Worm (Caenorhabditis elegans) whole organism, L2 larva: ENCODE results near the gene C39E9.12.
A peak's percentile ranks its signal among the peaks of the same experiment; 100 is the strongest.

Experiments
- F13H6.1 ChIP-seq: sonication (generic microtip); optimal IDR thresholded peaks from 2 replicates; lab custom pipeline; 2016; ENCODE audit warnings: missing genetic modification characterization, missing compliant biosample characterization
- Y55F3AM.14 ChIP-seq: fragments of 200-800 bp; sonication (Bioruptor generic); optimal IDR thresholded peaks from 2 replicates; lab custom pipeline; 2018; ENCODE audit warnings: mild to moderate bottlenecking, missing genetic modification characterization, missing compliant biosample characterization
- ZK546.5 ChIP-seq: sonication (generic microtip); optimal IDR thresholded peaks from 2 replicates; lab custom pipeline; 2017; ENCODE audit warnings: missing biosample characterization, missing genetic modification characterization
- crh-2 ChIP-seq: sonication (generic microtip); optimal IDR thresholded peaks from 2 replicates; lab custom pipeline; 2017; ENCODE audit warnings: missing biosample characterization, missing genetic modification characterization
- dmd-4 ChIP-seq: sonication (generic microtip); optimal IDR thresholded peaks from 2 replicates; lab custom pipeline; 2017; ENCODE audit warnings: missing biosample characterization, missing genetic modification characterization
- elt-3 ChIP-seq: sonication (generic microtip); optimal IDR thresholded peaks from 2 replicates; lab custom pipeline; 2017; ENCODE audit warnings: missing biosample characterization, missing genetic modification characterization
- fos-1 ChIP-seq: fragments of 150-350 bp; optimal IDR thresholded peaks from 2 replicates; lab custom pipeline; 2014; ENCODE audit warnings: missing biosample characterization, missing genetic modification characterization
- lin-11 ChIP-seq: fragments of 150-350 bp; sonication (generic microtip); optimal IDR thresholded peaks from 2 replicates; lab custom pipeline; 2014; ENCODE audit warnings: missing biosample characterization, missing genetic modification characterization, inconsistent platforms, mixed read lengths
- lsy-2 ChIP-seq, 2 experiments: fragments of 150-350 bp in 1 of 2; sonication (generic microtip) in 1 of 2; optimal IDR thresholded peaks; 2 replicates each; lab custom pipeline; 2014 to 2017; ENCODE audit warnings: missing biosample characterization in 2 of 2, missing genetic modification characterization in 2 of 2
- mab-5 ChIP-seq: fragments of 150-350 bp; optimal IDR thresholded peaks from 2 replicates; lab custom pipeline; 2014; ENCODE audit warnings: missing biosample characterization, missing genetic modification characterization
- mbf-1 ChIP-seq: sonication (generic microtip); optimal IDR thresholded peaks from 2 replicates; lab custom pipeline; 2017; ENCODE audit warnings: missing biosample characterization, missing genetic modification characterization
- nhr-10 ChIP-seq: sonication (generic microtip); optimal IDR thresholded peaks from 2 replicates; lab custom pipeline; 2017; ENCODE audit warnings: missing biosample characterization, missing genetic modification characterization
- nhr-11 ChIP-seq: fragments of 150-350 bp; optimal IDR thresholded peaks from 2 replicates; lab custom pipeline; 2014; ENCODE audit warnings: missing biosample characterization, missing genetic modification characterization
- nhr-12 ChIP-seq: fragments of 150-350 bp; optimal IDR thresholded peaks from 2 replicates; lab custom pipeline; 2014; ENCODE audit warnings: missing biosample characterization, missing genetic modification characterization
- nhr-129 ChIP-seq: fragments of 150-350 bp; optimal IDR thresholded peaks from 2 replicates; lab custom pipeline; 2014; ENCODE audit warnings: missing biosample characterization, missing genetic modification characterization
- nhr-21 ChIP-seq: fragments of 150-350 bp; optimal IDR thresholded peaks from 2 replicates; lab custom pipeline; 2014; ENCODE audit warnings: missing biosample characterization, missing genetic modification characterization
- nhr-23 ChIP-seq: fragments of 150-350 bp; optimal IDR thresholded peaks from 2 replicates; lab custom pipeline; 2014; ENCODE audit warnings: missing biosample characterization, missing genetic modification reagents, missing genetic modification characterization
- nhr-237 ChIP-seq: fragments of 150-350 bp; optimal IDR thresholded peaks from 2 replicates; lab custom pipeline; 2014; ENCODE audit warnings: missing biosample characterization, missing genetic modification characterization
- nhr-25 ChIP-seq: fragments of 150-350 bp; sonication (generic microtip); optimal IDR thresholded peaks from 3 replicates; lab custom pipeline; 2014; ENCODE audit warnings: missing biosample characterization, missing genetic modification characterization
- nhr-6 ChIP-seq: fragments of 150-350 bp; optimal IDR thresholded peaks from 2 replicates; lab custom pipeline; 2014; ENCODE audit warnings: missing biosample characterization, missing genetic modification characterization
- nhr-77 ChIP-seq: fragments of 150-350 bp; optimal IDR thresholded peaks from 2 replicates; lab custom pipeline; 2014; ENCODE audit warnings: missing biosample characterization, missing genetic modification characterization
- peb-1 ChIP-seq: fragments of 150-350 bp; optimal IDR thresholded peaks from 2 replicates; lab custom pipeline; 2014; ENCODE audit warnings: missing biosample characterization, missing genetic modification characterization
- skn-1 ChIP-seq: sonication (generic microtip); optimal IDR thresholded peaks from 2 replicates; lab custom pipeline; 2017; ENCODE audit warnings: missing biosample characterization, missing genetic modification characterization
- sma-9 ChIP-seq, 2 experiments: fragments of 150-350 bp in 1 of 2; sonication (generic microtip) in 1 of 2; optimal IDR thresholded peaks; 2 replicates each; lab custom pipeline; 2014 to 2016; ENCODE audit warnings: missing genetic modification characterization in 2 of 2, mild to moderate bottlenecking in 1 of 2, missing biosample characterization in 1 of 2, missing compliant biosample characterization in 1 of 2, missing genetic modification reagents in 1 of 2, moderate library complexity in 1 of 2
- unc-39 ChIP-seq: fragments of 150-350 bp; optimal IDR thresholded peaks from 2 replicates; lab custom pipeline; 2014; ENCODE audit warnings: missing biosample characterization, missing genetic modification characterization
- unc-55 ChIP-seq: fragments of 150-350 bp; sonication (generic microtip); optimal IDR thresholded peaks from 3 replicates; lab custom pipeline; 2014; ENCODE audit warnings: missing biosample characterization, missing genetic modification reagents, missing genetic modification characterization
- unc-62 ChIP-seq: fragments of 150-350 bp; optimal IDR thresholded peaks from 2 replicates; lab custom pipeline; 2014; ENCODE audit warnings: missing biosample characterization, missing genetic modification reagents, missing genetic modification characterization
- zag-1 ChIP-seq: fragments of 150-350 bp; optimal IDR thresholded peaks from 2 replicates; lab custom pipeline; 2014; ENCODE audit warnings: missing biosample characterization, missing genetic modification characterization
- ztf-1 ChIP-seq: fragments of 200-800 bp; sonication (Bioruptor generic); conservative IDR thresholded peaks from 2 replicates; pipeline ENCODE4 v1.3.6; 2022; ENCODE audit warnings: missing genetic modification characterization, missing compliant biosample characterization
- ztf-11 ChIP-seq: sonication (generic microtip); optimal IDR thresholded peaks from 2 replicates; lab custom pipeline; 2017; ENCODE audit warnings: missing biosample characterization, missing genetic modification characterization
- ztf-4 ChIP-seq: fragments of 150-350 bp; optimal IDR thresholded peaks from 2 replicates; lab custom pipeline; 2014; ENCODE audit warnings: missing biosample characterization, missing genetic modification characterization

C39E9.12 gene

ce11 chrIV:13116679-13117078, 22.9 kb downstream of the C39E9.12 start:
- TF ChIP-seq nhr-23 (tag; lab: Kevin White, UChicago) = no peak
- no peak for TF ChIP-seq nhr-77 (tag; lab: Kevin White, UChicago)
- no peak for TF ChIP-seq lin-11 (tag; lab: Kevin White, UChicago)
- no peak for TF ChIP-seq nhr-6
- TF ChIP-seq zag-1 (tag; lab: Kevin White, UChicago) = no peak
- TF ChIP-seq skn-1 (tag; lab: Kevin White, UChicago) = no peak
- TF ChIP-seq nhr-237 = no peak
- no peak for TF ChIP-seq nhr-10 (tag; lab: Kevin White, UChicago)
- TF ChIP-seq nhr-129 (tag; lab: Kevin White, UChicago) = no peak
- no peak for TF ChIP-seq unc-39 (tag; lab: Kevin White, UChicago)
- no peak for TF ChIP-seq ztf-4 (tag; lab: Kevin White, UChicago)
- TF ChIP-seq ztf-1 (GFP tag; lab: Robert Waterston, UW) = no peak
- no peak for TF ChIP-seq nhr-12 (tag; lab: Kevin White, UChicago)
- TF ChIP-seq unc-62 (GFP tag; lab: Kevin White, UChicago) = no peak
- no peak for TF ChIP-seq dmd-4 (tag; lab: Kevin White, UChicago)
- TF ChIP-seq ztf-11 (tag; lab: Kevin White, UChicago) = no peak

ce11 chrIV:13118794-13119193, 25.0 kb downstream of the C39E9.12 start, which contains the start of gene unc-30:
unc-30 (plus strand) TSS chrIV:13118977.
- peak; percentile 18 for TF ChIP-seq nhr-129 (tag; lab: Kevin White, UChicago)
- peak; percentile 19 for TF ChIP-seq mab-5 (tag; lab: Kevin White, UChicago)
- peak; percentile 84 for TF ChIP-seq unc-55 (GFP tag; lab: Kevin White, UChicago)
- no peak for TF ChIP-seq lin-11 (tag; lab: Kevin White, UChicago)
- TF ChIP-seq lsy-2 (tag; optimal IDR thresholded peaks at IDR 0.05; lab: Kevin White, UChicago) = peak in 1 of 2 experiments; percentile 21

ce11 chrIV:13121396-13121795, 27.6 kb downstream of the C39E9.12 start:
- no peak for TF ChIP-seq skn-1 (tag; lab: Kevin White, UChicago)
- TF ChIP-seq ztf-11 (tag; lab: Kevin White, UChicago) = no peak
- no peak for TF ChIP-seq mab-5 (tag; lab: Kevin White, UChicago)
- no peak for TF ChIP-seq nhr-129 (tag; lab: Kevin White, UChicago)
- TF ChIP-seq Y55F3AM.14 (GFP tag; lab: Kevin White, UChicago) = no peak
- TF ChIP-seq elt-3 (tag; lab: Kevin White, UChicago) = no peak
- no peak for TF ChIP-seq fos-1
- TF ChIP-seq F13H6.1 (tag; lab: Kevin White, UChicago) = no peak
- no peak for TF ChIP-seq mbf-1 (tag; lab: Kevin White, UChicago)
- no peak for TF ChIP-seq nhr-237
- no peak for TF ChIP-seq nhr-11
- no peak for TF ChIP-seq zag-1 (tag; lab: Kevin White, UChicago)
- TF ChIP-seq nhr-12 (tag; lab: Kevin White, UChicago) = no peak
- no peak for TF ChIP-seq peb-1 (tag; lab: Kevin White, UChicago)
- TF ChIP-seq ztf-1 (GFP tag; lab: Robert Waterston, UW) = no peak
- no peak for TF ChIP-seq nhr-21 (tag; lab: Kevin White, UChicago)
- no peak for TF ChIP-seq crh-2 (tag; lab: Kevin White, UChicago)
- TF ChIP-seq nhr-25 (tag; lab: Kevin White, UChicago) = no peak
- TF ChIP-seq sma-9 (GFP tag; optimal IDR thresholded peaks at IDR 0.05; lab: Kevin White, UChicago) = no peak
- TF ChIP-seq sma-9 (tag; optimal IDR thresholded peaks at IDR 0.05; lab: Kevin White, UChicago) = no peak

- no peak for TF ChIP-seq unc-39 (tag; lab: Kevin White, UChicago)
- TF ChIP-seq F13H6.1 (tag; lab: Kevin White, UChicago) = peak; percentile 34
- no peak for TF ChIP-seq nhr-6
- peak; percentile 1 for TF ChIP-seq nhr-129 (tag; lab: Kevin White, UChicago)
- TF ChIP-seq nhr-12 (tag; lab: Kevin White, UChicago) = no peak
- no peak for TF ChIP-seq dmd-4 (tag; lab: Kevin White, UChicago)
- no peak for TF ChIP-seq ZK546.5 (tag; lab: Kevin White, UChicago)
These were observed 32.2 kb downstream of the C39E9.12 start for ce11 chrIV:13125999-13126398.

- no peak for TF ChIP-seq nhr-23 (tag; lab: Kevin White, UChicago)
- no peak for TF ChIP-seq unc-39 (tag; lab: Kevin White, UChicago)
- peak; percentile 15 for TF ChIP-seq unc-55 (GFP tag; lab: Kevin White, UChicago)
These were observed 33.9 kb downstream of the C39E9.12 start for ce11 chrIV:13127720-13128119.
